Fruit fly (Drosophila melanogaster): ENCODE measurements around the gene CG4045.

CG4045 gene

DNA sequence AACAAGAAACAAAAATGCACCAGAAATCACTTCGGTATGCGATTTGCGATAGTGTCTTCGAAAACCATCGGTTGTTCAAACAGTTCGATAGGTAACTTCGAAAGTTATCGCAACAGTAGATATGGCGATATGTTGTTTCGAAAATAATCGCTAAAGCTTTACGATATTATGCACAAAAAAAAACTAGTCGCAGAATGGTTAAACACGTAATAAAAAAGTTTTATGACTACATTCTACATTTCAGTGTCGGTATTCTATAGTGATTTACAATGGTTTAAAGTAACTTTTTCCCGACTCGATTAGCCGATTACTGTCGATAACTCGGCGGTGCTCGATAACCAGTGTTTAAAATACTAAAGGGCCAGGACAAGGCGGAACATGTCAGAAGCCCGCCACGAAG, 10.6 kb downstream of the CG4045 start, which contains the start of gene CG4281:
Gene CG4281, minus strand, starts transcription at position 70 of the 400 bp plus-strand sequence.
- TF ChIP-seq EcR (GFP tag; optimal IDR thresholded peaks at IDR 0.05) (no peak), CG8301 (tag; optimal IDR thresholded peaks at IDR 0.05) (no peak), CG10348 (GFP tag; IDR thresholded peaks at IDR 0.05) (no peak), CG13204 (GFP tag; optimal IDR thresholded peaks at IDR 0.05) (no peak), CG4496 (GFP tag; IDR thresholded peaks at IDR 0.05) (no peak), Pif1A (GFP tag; optimal IDR thresholded peaks at IDR 0.05) (no peak), CG32121 (GFP tag; IDR thresholded peaks at IDR 0.05) (no peak), D1 (tag; optimal IDR thresholded peaks at IDR 0.05) (no peak)

DNA sequence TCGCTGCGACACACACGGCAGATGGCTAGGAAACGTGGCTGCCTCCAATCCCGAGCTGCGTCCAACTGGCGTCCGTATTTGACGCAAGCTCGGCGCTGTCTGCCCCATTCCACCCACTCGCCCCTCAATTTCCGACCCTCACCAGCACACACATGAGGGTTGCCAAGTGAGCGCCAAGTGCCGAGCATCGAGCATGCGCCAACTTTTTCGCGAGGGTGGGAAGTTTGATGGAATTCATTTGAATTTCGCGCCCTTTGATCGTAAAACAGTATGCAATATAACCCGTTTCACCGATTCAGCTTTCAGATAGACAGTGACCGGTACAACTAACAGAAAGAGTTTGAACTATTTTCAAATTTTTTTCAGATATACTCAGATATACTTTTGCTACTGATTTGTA, 13.9 kb downstream of the CG4045 start, which contains the start of gene Sik2:
Gene Sik2, minus strand, starts transcription at position 67 of the 400 bp plus-strand sequence.
- TF ChIP-seq CG8159 (tag; optimal IDR thresholded peaks at IDR 0.05) (no peak), CG4496 (GFP tag; IDR thresholded peaks at IDR 0.05) (peak; percentile 31; the same call in 1 of the 3 replicates), gl (tag; optimal IDR thresholded peaks at IDR 0.05) (no peak)

dm6 chrX:2061119-2061518, 14.6 kb downstream of the CG4045 start:
- TF ChIP-seq CG8159 (tag; optimal IDR thresholded peaks at IDR 0.05) (peak; percentile 29), D1 (tag; optimal IDR thresholded peaks at IDR 0.05) (no peak), Ets98B (GFP tag; IDR thresholded peaks at IDR 0.05) (no peak), CG13204 (GFP tag; optimal IDR thresholded peaks at IDR 0.05) (peak; percentile 19), CG15710 (tag; optimal IDR thresholded peaks at IDR 0.05) (peak; percentile 38), Snoo (tag; optimal IDR thresholded peaks at IDR 0.05) (no peak), fd96Ca (GFP tag; IDR thresholded peaks at IDR 0.05) (no peak), CG32121 (GFP tag; IDR thresholded peaks at IDR 0.05) (no peak), CG17806 (tag; optimal IDR thresholded peaks at IDR 0.05) (no peak), CG10348 (GFP tag; IDR thresholded peaks at IDR 0.05) (no peak), Pif1A (GFP tag; optimal IDR thresholded peaks at IDR 0.05) (no peak), rn (GFP tag; IDR thresholded peaks at IDR 0.05) (no peak), CG34367 (tag; optimal IDR thresholded peaks at IDR 0.05) (peak; percentile 4), CG12605 (GFP tag; IDR thresholded peaks at IDR 0.05) (no peak), CG14655 (GFP tag; optimal IDR thresholded peaks at IDR 0.05) (no peak), EcR (GFP tag; optimal IDR thresholded peaks at IDR 0.05) (no peak), CG4496 (GFP tag; IDR thresholded peaks at IDR 0.05) (peak; percentile 38; the same call in 1 of the 3 replicates), gl (tag; optimal IDR thresholded peaks at IDR 0.05) (no peak), Pif1B (GFP tag; optimal IDR thresholded peaks at IDR 0.05) (no peak), CG9948 (tag; optimal IDR thresholded peaks at IDR 0.05) (no peak), CG8301 (tag; optimal IDR thresholded peaks at IDR 0.05) (peak; percentile 30)

- TF ChIP-seq CG12605 (GFP tag; IDR thresholded peaks at IDR 0.05) = peak; percentile 97
- TF ChIP-seq Pif1B (GFP tag; optimal IDR thresholded peaks at IDR 0.05) = peak; percentile 90
- peak; percentile 93 for TF ChIP-seq Snoo (tag; optimal IDR thresholded peaks at IDR 0.05)
- no peak for TF ChIP-seq D1 (tag; optimal IDR thresholded peaks at IDR 0.05)
- peak; percentile 92 for TF ChIP-seq CG10348 (GFP tag; IDR thresholded peaks at IDR 0.05)
- TF ChIP-seq CG17806 (tag; optimal IDR thresholded peaks at IDR 0.05) = peak; percentile 84
- TF ChIP-seq CG32121 (GFP tag; IDR thresholded peaks at IDR 0.05) = peak; percentile 99
- peak; percentile 82 for TF ChIP-seq CG34367 (tag; optimal IDR thresholded peaks at IDR 0.05)
- TF ChIP-seq CG13204 (GFP tag; optimal IDR thresholded peaks at IDR 0.05) = peak; percentile 97
- peak; percentile 84 for TF ChIP-seq CG8159 (tag; optimal IDR thresholded peaks at IDR 0.05)
- TF ChIP-seq CG15710 (tag; optimal IDR thresholded peaks at IDR 0.05) = peak; percentile 86
- TF ChIP-seq rn (GFP tag; IDR thresholded peaks at IDR 0.05) = peak; percentile 93
- peak; percentile 90 for TF ChIP-seq Pif1A (GFP tag; optimal IDR thresholded peaks at IDR 0.05)
- TF ChIP-seq CG14655 (GFP tag; optimal IDR thresholded peaks at IDR 0.05) = peak; percentile 92
- TF ChIP-seq CG8301 (tag; optimal IDR thresholded peaks at IDR 0.05) = peak; percentile 87
- TF ChIP-seq EcR (GFP tag; optimal IDR thresholded peaks at IDR 0.05) = peak; percentile 56
- TF ChIP-seq Ets98B (GFP tag; IDR thresholded peaks at IDR 0.05) = peak; percentile 99
- peak; percentile 99 for TF ChIP-seq CG4496 (GFP tag; IDR thresholded peaks at IDR 0.05)
- TF ChIP-seq fd96Ca (GFP tag; IDR thresholded peaks at IDR 0.05) = peak; percentile 99
- TF ChIP-seq gl (tag; optimal IDR thresholded peaks at IDR 0.05) = peak; percentile 84
- TF ChIP-seq CG9948 (tag; optimal IDR thresholded peaks at IDR 0.05) = peak; percentile 68
These were observed 25.4 kb downstream of the CG4045 start, which contains the start of gene moody for dm6 chrX:2050070-2050899. moody (minus strand) TSS chrX:2050120.

- TF ChIP-seq Ets98B (GFP tag; IDR thresholded peaks at IDR 0.05) = peak; percentile 43; the same call in 1 of the 2 replicates
- TF ChIP-seq CG32121 (GFP tag; IDR thresholded peaks at IDR 0.05) = no peak
- peak; percentile 55; the same call in 2 of the 3 replicates for TF ChIP-seq CG4496 (GFP tag; IDR thresholded peaks at IDR 0.05)
- 0 out of 3 replicates have a peak, but pooled peaks have one; percentile 35 for TF ChIP-seq fd96Ca (GFP tag; IDR thresholded peaks at IDR 0.05)
These were observed 26.7 kb downstream of the CG4045 start for dm6 chrX:2048778-2049686.

Measured in whole organism, pupa.